Worm (Caenorhabditis elegans) whole organism, L4/young adult: Measurements from ENCODE around the gene dpf-7.

Experiments
- W03F9.2 ChIP-seq: fragments of 150-350 bp; optimal IDR thresholded peaks from 2 replicates; lab custom pipeline; 2014; ENCODE audit warnings: missing biosample characterization, missing genetic modification characterization
- him-1 ChIP-seq: sonication (generic microtip); optimal IDR thresholded peaks from 2 replicates; lab custom pipeline; 2016; ENCODE audit warnings: missing genotype, missing genetic modification reagents, missing genetic modification characterization, missing compliant biosample characterization

ce11 chrIV:4760378-4761084 is 41.9 kb downstream of the dpf-7 start, which contains the start of the genes memi-1 and cyp-31A3:
- no peak for TF ChIP-seq W03F9.2 (tag; lab: Kevin White, UChicago)
- TF ChIP-seq him-1 (tag; lab: Kevin White, UChicago), result no peak
